Fruit fly (Drosophila melanogaster): ENCODE measurements around the gene CG7166.

dm6 chr3L:21573831-21574230 lies 51.6 kb downstream of the CG7166 start, which contains the start of gene EMC10:
- no peak for TF ChIP-seq psq (optimal IDR thresholded peaks at IDR 0.05)
- no peak for TF ChIP-seq ttk (optimal IDR thresholded peaks at IDR 0.05)
- no peak for TF ChIP-seq h (optimal IDR thresholded peaks at IDR 0.05)
- TF ChIP-seq Myc (optimal IDR thresholded peaks at IDR 0.05), result no peak
- no peak for TF ChIP-seq insv (optimal IDR thresholded peaks at IDR 0.05)

All from Kc167 (cell line).